Worm (Caenorhabditis elegans) whole organism, L3 larva: ENCODE measurements around the gene str-93.

Source experiments
- aly-2 ChIP-seq: fragments of 150-350 bp; optimal IDR thresholded peaks from 2 replicates; lab custom pipeline; 2014; ENCODE audit warnings: missing biosample characterization, missing genetic modification characterization
- ama-1 ChIP-seq: fragments of 150-350 bp; optimal IDR thresholded peaks from 2 replicates; lab custom pipeline; 2018
- ceh-28 ChIP-seq: fragments of 150-350 bp; optimal IDR thresholded peaks from 2 replicates; lab custom pipeline; 2014; ENCODE audit warnings: missing biosample characterization, missing genetic modification reagents, missing genetic modification characterization
- daf-12 ChIP-seq: fragments of 150-350 bp; optimal IDR thresholded peaks from 2 replicates; lab custom pipeline; 2014; ENCODE audit warnings: missing biosample characterization, missing genetic modification reagents, missing genetic modification characterization
- jun-1 ChIP-seq: fragments of 150-350 bp; optimal IDR thresholded peaks from 2 replicates; lab custom pipeline; 2014; ENCODE audit warnings: missing biosample characterization, missing genetic modification reagents, missing genetic modification characterization
- lin-15B ChIP-seq: fragments of 150-350 bp; optimal IDR thresholded peaks from 2 replicates; lab custom pipeline; 2014; ENCODE audit warnings: missing biosample characterization, missing genetic modification characterization
- pha-4 ChIP-seq: fragments of 150-350 bp; optimal IDR thresholded peaks from 2 replicates; lab custom pipeline; 2014; ENCODE audit warnings: missing biosample characterization, missing genetic modification reagents, missing genetic modification characterization
- pqm-1 ChIP-seq: fragments of 150-350 bp; optimal IDR thresholded peaks from 2 replicates; lab custom pipeline; 2017; ENCODE audit warnings: missing biosample characterization, missing genetic modification characterization, inconsistent platforms
- snpc-4 ChIP-seq: fragments of 150-350 bp; optimal IDR thresholded peaks from 2 replicates; lab custom pipeline; 2014; ENCODE audit warnings: missing biosample characterization, missing genetic modification characterization

DNA sequence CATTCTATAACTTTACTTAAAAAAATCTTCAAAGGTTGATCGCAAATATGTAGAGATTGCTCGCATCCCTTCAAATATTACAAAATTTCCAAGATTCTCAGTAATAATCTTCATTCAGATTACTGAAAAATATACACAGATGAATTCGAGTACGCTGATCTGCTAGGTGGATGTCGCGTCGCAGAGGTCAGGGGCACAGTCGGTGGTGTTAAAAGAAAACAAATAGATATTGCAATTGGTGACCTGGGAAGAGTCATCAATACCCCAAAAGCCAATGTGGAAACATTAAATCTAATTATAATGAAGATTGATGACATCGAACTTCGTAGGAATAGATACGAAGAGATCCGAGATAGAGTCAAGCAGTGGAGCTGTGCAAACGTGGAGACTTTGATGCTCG is 44.7 kb downstream of the str-93 start, which contains the start of gene F57G4.10:
- TF ChIP-seq lin-15B (tag; lab: Kevin White, UChicago) (no peak), pha-4 (tag; lab: Kevin White, UChicago) (no peak), pqm-1 (tag; lab: Kevin White, UChicago) (no peak), ama-1 (lab: Kevin White, UChicago) (no peak), daf-12 (tag; lab: Kevin White, UChicago) (no peak), jun-1 (no peak), snpc-4 (no peak), ceh-28 (no peak), aly-2 (tag; lab: Kevin White, UChicago) (no peak)
